Fruit fly (Drosophila melanogaster) S2 (cell line): Measurements from ENCODE around the gene CG9215.

ENCODE experiments used
- CG8478 ChIP-seq: fragments of >200 bp; optimal IDR thresholded peaks from 2 replicates; lab custom pipeline; 2018
- CTCF ChIP-seq, 2 experiments: fragments of >200 bp; optimal IDR thresholded peaks; 2 replicates each; lab custom pipeline; 2018

DNA sequence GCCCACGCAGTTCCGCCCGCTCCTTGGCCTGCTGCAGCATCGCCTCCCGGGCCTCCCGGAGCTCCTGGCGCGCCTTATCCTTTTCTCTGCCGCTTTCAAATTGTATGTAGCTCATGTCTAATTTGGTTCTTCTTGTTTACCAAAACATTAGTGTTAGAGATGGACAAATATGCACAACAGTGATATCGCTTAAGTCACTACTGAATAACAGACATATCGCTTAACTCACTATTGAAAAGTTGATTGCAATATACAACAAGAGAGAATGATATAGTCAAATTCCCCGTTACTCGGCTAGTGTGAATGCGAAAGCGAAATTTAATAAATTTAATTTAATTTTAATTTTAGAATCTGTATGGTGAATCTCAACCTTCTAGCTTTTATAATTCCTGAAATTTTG, 8.3 kb downstream of the CG9215 start, which contains the start of gene CG9213:
- no peak for TF ChIP-seq CG8478
- TF ChIP-seq CTCF (optimal IDR thresholded peaks at IDR 0.05; lab: Kevin White, UChicago) = no peak
